Worm (Caenorhabditis elegans): Measurements from ENCODE around the gene lgc-4.

ce11 chrX:9274574-9274973, 32.6 kb upstream of the lgc-4 start, which contains the start of gene B0416.10:
- TF ChIP-seq unc-62 (GFP tag; optimal IDR thresholded peaks at IDR 0.05): no peak
- no peak for TF ChIP-seq F23B12.7 (tag; optimal IDR thresholded peaks at IDR 0.05; ENCODE audit: insufficient read depth)
- TF ChIP-seq Y56A3A.18 (GFP tag; IDR thresholded peaks at IDR 0.05): no peak
- no peak for TF ChIP-seq F52B5.7 (tag; optimal IDR thresholded peaks at IDR 0.05)
- TF ChIP-seq mcd-1 (GFP tag; IDR thresholded peaks at IDR 0.05): no peak
- TF ChIP-seq lsy-27 (tag; optimal IDR thresholded peaks at IDR 0.05; ENCODE audit: borderline replicate concordance, insufficient read depth): no peak
- TF ChIP-seq madf-3 (GFP tag; IDR thresholded peaks at IDR 0.05): no peak
- TF ChIP-seq C06A6.2 (GFP tag; conservative IDR thresholded peaks at IDR 0.05): no peak
- no peak for TF ChIP-seq F57C9.4 (tag; optimal IDR thresholded peaks at IDR 0.05)
- TF ChIP-seq die-1 (tag; optimal IDR thresholded peaks at IDR 0.05): no peak
- TF ChIP-seq hrde-1 (tag; optimal IDR thresholded peaks at IDR 0.05; ENCODE audit: borderline replicate concordance): no peak
- TF ChIP-seq F10E7.11 (tag; optimal IDR thresholded peaks at IDR 0.05): no peak
- TF ChIP-seq hsf-1 (GFP tag; IDR thresholded peaks at IDR 0.05): no peak

Data from whole organism, young adult.